Worm (Caenorhabditis elegans) whole organism, late embryonic: ENCODE measurements around the gene T12D8.5.

Experiments
- C08G9.2 ChIP-seq: sonication (generic microtip); optimal IDR thresholded peaks from 2 replicates; lab custom pipeline; 2016; ENCODE audit warnings: mild to moderate bottlenecking, missing genetic modification characterization, moderate library complexity, missing compliant biosample characterization
- C38D4.7 ChIP-seq: fragments of 200-800 bp; sonication (Bioruptor generic); optimal IDR thresholded peaks from 2 replicates; lab custom pipeline; 2018; ENCODE audit warnings: mild to moderate bottlenecking, missing genetic modification characterization, moderate library complexity, missing compliant biosample characterization
- K02D7.2 ChIP-seq: sonication (generic microtip); optimal IDR thresholded peaks from 2 replicates; lab custom pipeline; 2017; ENCODE audit warnings: mild to moderate bottlenecking, missing genetic modification characterization, missing compliant biosample characterization
- T23F11.4 ChIP-seq: fragments of 200-800 bp; sonication (Bioruptor generic); optimal IDR thresholded peaks from 2 replicates; lab custom pipeline; 2018; ENCODE audit warnings: mild to moderate bottlenecking, missing genetic modification characterization, missing compliant biosample characterization
- ahr-1 ChIP-seq: sonication (generic microtip); optimal IDR thresholded peaks from 2 replicates; lab custom pipeline; 2016; ENCODE audit warnings: missing genetic modification characterization, missing compliant biosample characterization
- ama-1 ChIP-seq: fragments of 150-350 bp; optimal IDR thresholded peaks from 2 replicates; lab custom pipeline; 2014
- ceh-14 ChIP-seq: sonication (generic microtip); optimal IDR thresholded peaks from 2 replicates; lab custom pipeline; 2016; ENCODE audit warnings: missing genotype, missing genetic modification characterization, missing compliant biosample characterization
- ceh-19 ChIP-seq: fragments of 200-800 bp; sonication (Bioruptor generic); optimal IDR thresholded peaks from 2 replicates; lab custom pipeline; 2018; ENCODE audit warnings: mild to moderate bottlenecking, missing genetic modification characterization, missing compliant biosample characterization
- ceh-2 ChIP-seq: sonication (generic microtip); optimal IDR thresholded peaks from 2 replicates; lab custom pipeline; 2016; ENCODE audit warnings: missing genotype, missing genetic modification characterization, missing compliant biosample characterization
- ceh-24 ChIP-seq: sonication (generic microtip); optimal IDR thresholded peaks from 2 replicates; lab custom pipeline; 2016; ENCODE audit warnings: mild to moderate bottlenecking, missing genetic modification characterization, missing compliant biosample characterization
- ceh-30 ChIP-seq: fragments of 150-350 bp; optimal IDR thresholded peaks from 2 replicates; lab custom pipeline; 2014; ENCODE audit warnings: missing biosample characterization, missing genetic modification characterization
- ceh-31 ChIP-seq: sonication (generic microtip); optimal IDR thresholded peaks from 2 replicates; lab custom pipeline; 2016; ENCODE audit warnings: missing genetic modification characterization, missing compliant biosample characterization
- ceh-45 ChIP-seq: fragments of 200-800 bp; sonication (Bioruptor generic); IDR thresholded peaks from 2 replicates; pipeline ENCODE4 v1.3.6; 2022; ENCODE audit warnings: missing genetic modification reagents, missing genetic modification characterization, missing compliant biosample characterization
- ceh-48 ChIP-seq: sonication (generic microtip); optimal IDR thresholded peaks from 2 replicates; lab custom pipeline; 2016; ENCODE audit warnings: missing genetic modification characterization, inconsistent platforms, missing compliant biosample characterization
- ceh-6 ChIP-seq: fragments of 200-800 bp; sonication (Bioruptor generic); optimal IDR thresholded peaks from 2 replicates; lab custom pipeline; 2018; ENCODE audit warnings: mild to moderate bottlenecking, missing genetic modification characterization, missing compliant biosample characterization
- ceh-9 ChIP-seq: sonication (generic microtip); optimal IDR thresholded peaks from 2 replicates; lab custom pipeline; 2016; ENCODE audit warnings: mild to moderate bottlenecking, missing genetic modification characterization, inconsistent platforms, missing compliant biosample characterization
- che-1 ChIP-seq: sonication (generic microtip); optimal IDR thresholded peaks from 2 replicates; lab custom pipeline; 2016; ENCODE audit warnings: mild to moderate bottlenecking, missing genetic modification characterization, missing compliant biosample characterization
- elt-2 ChIP-seq: sonication (generic microtip); optimal IDR thresholded peaks from 2 replicates; lab custom pipeline; 2016; ENCODE audit warnings: missing genetic modification reagents, missing genetic modification characterization, missing compliant biosample characterization
- elt-4 ChIP-seq: sonication (generic microtip); optimal IDR thresholded peaks from 2 replicates; lab custom pipeline; 2016; ENCODE audit warnings: missing genetic modification characterization, missing compliant biosample characterization
- ets-4 ChIP-seq: sonication (generic microtip); optimal IDR thresholded peaks from 2 replicates; lab custom pipeline; 2016; ENCODE audit warnings: missing genetic modification characterization, missing compliant biosample characterization
- fax-1 ChIP-seq: sonication (generic microtip); optimal IDR thresholded peaks from 2 replicates; lab custom pipeline; 2016; ENCODE audit warnings: missing genotype, missing genetic modification characterization, missing compliant biosample characterization
- fkh-10 ChIP-seq: fragments of 150-350 bp; optimal IDR thresholded peaks from 2 replicates; lab custom pipeline; 2014; ENCODE audit warnings: missing biosample characterization, missing genetic modification reagents, missing genetic modification characterization
- hlh-13 ChIP-seq: fragments of 200-800 bp; sonication (Bioruptor generic); optimal IDR thresholded peaks from 2 replicates; lab custom pipeline; 2018; ENCODE audit warnings: mild to moderate bottlenecking, missing genetic modification characterization, missing compliant biosample characterization
- hlh-30 ChIP-seq: sonication (generic microtip); optimal IDR thresholded peaks from 2 replicates; lab custom pipeline; 2017; ENCODE audit warnings: antibody characterized with exemption, missing genetic modification characterization, missing compliant biosample characterization; ENCODE audit not compliant: insufficient read depth
- hlh-6 ChIP-seq: sonication (generic microtip); optimal IDR thresholded peaks from 2 replicates; lab custom pipeline; 2016; ENCODE audit warnings: missing genotype, missing genetic modification characterization, missing compliant biosample characterization
- hlh-8 ChIP-seq: sonication (generic microtip); optimal IDR thresholded peaks from 2 replicates; lab custom pipeline; 2016; ENCODE audit warnings: missing genotype, missing genetic modification characterization, missing compliant biosample characterization
- lin-11 ChIP-seq: fragments of 200-800 bp; sonication (Bioruptor generic); optimal IDR thresholded peaks from 2 replicates; lab custom pipeline; 2018; ENCODE audit warnings: mild to moderate bottlenecking, missing genetic modification characterization, missing compliant biosample characterization
- nfya-1 ChIP-seq: sonication (generic microtip); optimal IDR thresholded peaks from 2 replicates; lab custom pipeline; 2017; ENCODE audit warnings: missing genetic modification characterization, mild to moderate bottlenecking, missing compliant biosample characterization, antibody characterized with exemption, moderate library complexity
- nhr-11 ChIP-seq: fragments of 150-350 bp; optimal IDR thresholded peaks from 2 replicates; lab custom pipeline; 2014; ENCODE audit warnings: missing biosample characterization, missing genetic modification characterization
- nhr-232 ChIP-seq: sonication (generic microtip); optimal IDR thresholded peaks from 2 replicates; lab custom pipeline; 2016; ENCODE audit warnings: missing genetic modification characterization, missing compliant biosample characterization
- npax-4 ChIP-seq: sonication (generic microtip); optimal IDR thresholded peaks from 2 replicates; lab custom pipeline; 2016; ENCODE audit warnings: missing genetic modification characterization, missing compliant biosample characterization
- pax-1 ChIP-seq: fragments of 150-350 bp; optimal IDR thresholded peaks from 2 replicates; lab custom pipeline; 2014; ENCODE audit warnings: missing biosample characterization, missing genetic modification characterization
- pros-1 ChIP-seq: fragments of 150-350 bp; optimal IDR thresholded peaks from 2 replicates; lab custom pipeline; 2014; ENCODE audit warnings: missing biosample characterization, missing genetic modification reagents, missing genetic modification characterization
- ref-2 ChIP-seq: sonication (generic microtip); optimal IDR thresholded peaks from 2 replicates; lab custom pipeline; 2016; ENCODE audit warnings: missing genetic modification characterization, missing compliant biosample characterization
- sdc-2 ChIP-seq: sonication (generic microtip); optimal IDR thresholded peaks from 2 replicates; lab custom pipeline; 2016; ENCODE audit warnings: missing genotype, missing genetic modification characterization, missing compliant biosample characterization
- sox-4 ChIP-seq: sonication (generic microtip); optimal IDR thresholded peaks from 2 replicates; lab custom pipeline; 2017; ENCODE audit warnings: mild to moderate bottlenecking, missing genetic modification characterization, inconsistent platforms, missing compliant biosample characterization
- tbx-2 ChIP-seq: sonication (generic microtip); optimal IDR thresholded peaks from 2 replicates; lab custom pipeline; 2016; ENCODE audit warnings: missing genetic modification characterization, missing compliant biosample characterization
- tbx-7 ChIP-seq: sonication (generic microtip); optimal IDR thresholded peaks from 2 replicates; lab custom pipeline; 2016; ENCODE audit warnings: missing genotype, missing genetic modification characterization, missing compliant biosample characterization
- ttx-3 ChIP-seq: sonication (generic microtip); optimal IDR thresholded peaks from 2 replicates; lab custom pipeline; 2016; ENCODE audit warnings: missing genetic modification reagents, missing genetic modification characterization, missing compliant biosample characterization
- unc-3 ChIP-seq, 2 experiments: fragments of 200-800 bp in 1 of 2; sonication (Bioruptor generic) in 1 of 2; sonication (generic microtip) in 1 of 2; conservative IDR thresholded peaks in 1 of 2; optimal IDR thresholded peaks in 1 of 2; 2 replicates each; pipeline versions ENCODE4 v1.3.6 to Lab custom; 2016 to 2022; ENCODE audit warnings: missing compliant biosample characterization in 2 of 2, missing genetic modification characterization in 2 of 2, missing genetic modification reagents in 1 of 2
- unc-55 ChIP-seq: sonication (generic microtip); optimal IDR thresholded peaks from 2 replicates; lab custom pipeline; 2017; ENCODE audit warnings: missing biosample characterization, missing genetic modification reagents, missing genetic modification characterization

The T12D8.5 gene

ce11 chrIII:13652010-13652409 is 25.4 kb upstream of the T12D8.5 start:
- TF ChIP-seq ceh-6, result no peak
- no peak for TF ChIP-seq fkh-10 (GFP tag; lab: Kevin White, UChicago)
- no peak for TF ChIP-seq sox-4 (tag; lab: Kevin White, UChicago)
- TF ChIP-seq che-1 (tag; lab: Kevin White, UChicago), result no peak
- no peak for TF ChIP-seq nfya-1
- no peak for TF ChIP-seq hlh-13 (GFP tag; lab: Kevin White, UChicago)
- TF ChIP-seq elt-2 (tag; lab: Kevin White, UChicago), result no peak
- no peak for TF ChIP-seq pros-1
- no peak for TF ChIP-seq ceh-24 (tag; lab: Kevin White, UChicago)
- no peak for TF ChIP-seq C38D4.7 (GFP tag; lab: Kevin White, UChicago)
- no peak for TF ChIP-seq unc-3 (GFP tag; conservative IDR thresholded peaks at IDR 0.05; lab: Robert Waterston, UW)
- TF ChIP-seq unc-3 (tag; optimal IDR thresholded peaks at IDR 0.05; lab: Kevin White, UChicago), result no peak
- TF ChIP-seq lin-11 (tag; lab: Kevin White, UChicago), result no peak
- TF ChIP-seq elt-4 (tag; lab: Kevin White, UChicago), result no peak
- no peak for TF ChIP-seq ahr-1 (tag; lab: Kevin White, UChicago)
- TF ChIP-seq hlh-30, result no peak
- TF ChIP-seq ceh-2 (tag; lab: Kevin White, UChicago), result no peak
- no peak for TF ChIP-seq C08G9.2
- TF ChIP-seq ceh-30 (tag; lab: Kevin White, UChicago), result no peak
- TF ChIP-seq tbx-2 (tag; lab: Kevin White, UChicago), result no peak

ce11 chrIII:13651414-13651813 is 24.8 kb upstream of the T12D8.5 start:
- no peak for TF ChIP-seq nhr-11 (tag; lab: Kevin White, UChicago)
- peak; percentile 36 for TF ChIP-seq C08G9.2

- no peak for TF ChIP-seq ref-2 (tag; lab: Kevin White, UChicago)
- TF ChIP-seq ceh-45 (GFP tag; lab: Robert Waterston, UW), result 0 out of 2 replicates have a peak, but pooled peaks have one; percentile 18
Observed at ce11 chrIII:13648540-13648939, 22.0 kb upstream of the T12D8.5 start.

- peak; percentile 21 for TF ChIP-seq elt-4 (tag; lab: Kevin White, UChicago)
- TF ChIP-seq C38D4.7 (GFP tag; lab: Kevin White, UChicago), result no peak
Observed at ce11 chrIII:13645885-13646488, 19.4 kb upstream of the T12D8.5 start.

ce11 chrIII:13644279-13644678 is 17.7 kb upstream of the T12D8.5 start:
- no peak for TF ChIP-seq unc-55
- TF ChIP-seq sdc-2 (tag; lab: Kevin White, UChicago), result no peak
- TF ChIP-seq pros-1, result no peak
- no peak for TF ChIP-seq ceh-14 (tag; lab: Kevin White, UChicago)
- TF ChIP-seq pax-1 (tag; lab: Kevin White, UChicago), result no peak
- peak; percentile 26 for TF ChIP-seq ceh-9
- no peak for TF ChIP-seq ama-1 (lab: Kevin White, UChicago)

ce11 chrIII:13643534-13643933 is 16.9 kb upstream of the T12D8.5 start, which contains the start of the genes drr-2 and set-16:
TSS of gene drr-2 (minus strand) at chrIII:13643570.
TSS of gene set-16 (plus strand) at chrIII:13643916.
- TF ChIP-seq ref-2 (tag; lab: Kevin White, UChicago), result peak; percentile 95
- peak; percentile 82 for TF ChIP-seq elt-2 (tag; lab: Kevin White, UChicago)
- TF ChIP-seq ceh-19 (GFP tag; lab: Kevin White, UChicago), result peak; percentile 23
- peak; percentile 44 for TF ChIP-seq sdc-2 (tag; lab: Kevin White, UChicago)
- peak; percentile 94 for TF ChIP-seq unc-55
- TF ChIP-seq hlh-8, result no peak
- no peak for TF ChIP-seq K02D7.2 (tag; lab: Kevin White, UChicago)
- no peak for TF ChIP-seq unc-3 (GFP tag; conservative IDR thresholded peaks at IDR 0.05; lab: Robert Waterston, UW)
- peak; percentile 41 for TF ChIP-seq unc-3 (tag; optimal IDR thresholded peaks at IDR 0.05; lab: Kevin White, UChicago)
- no peak for TF ChIP-seq nhr-232
- peak; percentile 72 for TF ChIP-seq ets-4 (tag; lab: Kevin White, UChicago)
- TF ChIP-seq elt-4 (tag; lab: Kevin White, UChicago), result no peak
- TF ChIP-seq ceh-14 (tag; lab: Kevin White, UChicago), result peak; percentile 90
- TF ChIP-seq ceh-48 (tag; lab: Kevin White, UChicago), result peak; percentile 97
- TF ChIP-seq hlh-6 (tag; lab: Kevin White, UChicago), result no peak
- TF ChIP-seq T23F11.4 (GFP tag; lab: Kevin White, UChicago), result peak; percentile 9
- no peak for TF ChIP-seq hlh-13 (GFP tag; lab: Kevin White, UChicago)
- TF ChIP-seq fkh-10 (GFP tag; lab: Kevin White, UChicago), result peak; percentile 43
- TF ChIP-seq fax-1, result no peak
- no peak for TF ChIP-seq npax-4 (tag; lab: Kevin White, UChicago)
- TF ChIP-seq ceh-31 (tag; lab: Kevin White, UChicago), result peak; percentile 90
- TF ChIP-seq ceh-2 (tag; lab: Kevin White, UChicago), result peak; percentile 12
- peak; percentile 29 for TF ChIP-seq tbx-7
- peak; percentile 19 for TF ChIP-seq ttx-3 (tag; lab: Kevin White, UChicago)
